Fruit fly (Drosophila melanogaster): Measurements from ENCODE around the gene ND-B14.5A.

The ND-B14.5A gene

DNA sequence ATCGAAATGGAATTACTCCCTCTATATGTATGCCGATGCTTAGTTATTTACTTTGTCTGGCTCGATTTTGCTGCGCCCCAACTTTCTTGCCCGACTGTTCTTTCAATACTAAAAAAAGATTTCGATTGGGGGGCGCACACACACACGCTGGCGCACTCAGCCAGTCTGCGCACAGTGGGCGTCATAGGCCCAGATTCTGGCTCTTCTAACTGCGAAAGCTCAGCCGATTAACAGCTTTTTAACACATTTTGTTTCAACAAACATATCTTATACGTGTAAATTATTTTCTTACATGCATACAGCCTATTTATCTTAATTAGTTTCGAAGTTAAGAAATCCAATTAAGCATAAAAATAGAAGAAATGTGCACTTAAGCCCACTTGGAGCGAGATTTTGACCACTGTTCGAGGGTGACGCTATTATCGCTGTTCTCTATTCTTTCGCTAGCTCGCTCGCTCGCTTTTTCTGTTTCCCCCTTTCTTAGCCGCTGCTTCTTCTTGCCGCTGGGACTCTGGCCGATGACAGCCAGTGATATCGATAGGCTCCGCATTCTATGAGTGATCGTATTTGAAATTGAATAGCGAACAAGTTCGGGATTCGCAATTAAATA lies 50.0 kb downstream of the ND-B14.5A start, which contains the start of gene Vinc (continued):
- TF ChIP-seq CG32772 (GFP tag; IDR thresholded peaks at IDR 0.05), result peak; percentile 78
- TF ChIP-seq H2.0 (GFP tag; IDR thresholded peaks at IDR 0.05), result peak; percentile 62
- peak; percentile 58 for TF ChIP-seq CHES-1-like (GFP tag; optimal IDR thresholded peaks at IDR 0.05)
- peak; percentile 86 for TF ChIP-seq Jarid2 (GFP tag; optimal IDR thresholded peaks at IDR 0.05)
- no peak for TF ChIP-seq usp (GFP tag; optimal IDR thresholded peaks at IDR 0.05)
- TF ChIP-seq CG17802 (tag; optimal IDR thresholded peaks at IDR 0.05), result peak; percentile 68
- peak; percentile 78 for TF ChIP-seq CG18476 (GFP tag; optimal IDR thresholded peaks at IDR 0.05)
- TF ChIP-seq HLHmδ (GFP tag; optimal IDR thresholded peaks at IDR 0.05), result no peak
- TF ChIP-seq CG34376 (GFP tag; optimal IDR thresholded peaks at IDR 0.05), result peak; percentile 96
- peak; percentile 85 for TF ChIP-seq CG6813 (GFP tag; optimal IDR thresholded peaks at IDR 0.05)
- peak; percentile 77 for TF ChIP-seq Ada2b (GFP tag; IDR thresholded peaks at IDR 0.05)
- 0 out of 3 replicates have a peak, but pooled peaks have one; percentile 40 for TF ChIP-seq jigr1 (GFP tag; IDR thresholded peaks at IDR 0.05)
- peak; percentile 80 for TF ChIP-seq CG6272 (GFP tag; IDR thresholded peaks at IDR 0.05)
- TF ChIP-seq Dip2 (GFP tag; IDR thresholded peaks at IDR 0.05), result no peak
- peak; percentile 66; the same call in 1 of the 2 replicates for TF ChIP-seq seq (GFP tag; IDR thresholded peaks at IDR 0.05)
- TF ChIP-seq dm (GFP tag; optimal IDR thresholded peaks at IDR 0.05), result peak; percentile 36
- TF ChIP-seq CG4617 (GFP tag; optimal IDR thresholded peaks at IDR 0.05; ENCODE audit: borderline replicate concordance), result peak; percentile 14
- peak; percentile 89 for TF ChIP-seq Dbx (GFP tag; IDR thresholded peaks at IDR 0.05)
- peak; percentile 86 for TF ChIP-seq CG15269 (tag; optimal IDR thresholded peaks at IDR 0.05)
- TF ChIP-seq CG31388 (GFP tag; optimal IDR thresholded peaks at IDR 0.05), result peak; percentile 51
- peak; percentile 69 for TF ChIP-seq Gug (GFP tag; IDR thresholded peaks at IDR 0.05)
- peak; percentile 59 for TF ChIP-seq CG9437 (GFP tag; optimal IDR thresholded peaks at IDR 0.05)
- no peak for TF ChIP-seq CG10321 (GFP tag; IDR thresholded peaks at IDR 0.05)
- TF ChIP-seq fd96Cb (tag; optimal IDR thresholded peaks at IDR 0.05), result peak; percentile 85
- TF ChIP-seq dpn (GFP tag; optimal IDR thresholded peaks at IDR 0.05), result peak; percentile 79 to 89
- peak; percentile 78 for TF ChIP-seq HLH3B (GFP tag; IDR thresholded peaks at IDR 0.05)
- peak; percentile 57 for TF ChIP-seq CG8290 (GFP tag; optimal IDR thresholded peaks at IDR 0.05)
- TF ChIP-seq CG8290 (tag; optimal IDR thresholded peaks at IDR 0.05), result no peak
- peak; percentile 64 for TF ChIP-seq sens-2 (GFP tag; IDR thresholded peaks at IDR 0.05)
- TF ChIP-seq CG18764 (GFP tag; optimal IDR thresholded peaks at IDR 0.05), result peak; percentile 78
- TF ChIP-seq CG15073 (GFP tag; optimal IDR thresholded peaks at IDR 0.05), result no peak
- TF ChIP-seq CG18599 (GFP tag; optimal IDR thresholded peaks at IDR 0.05), result peak; percentile 96
- peak; percentile 13 to 85 for TF ChIP-seq chif (GFP tag; optimal IDR thresholded peaks at IDR 0.05)
- peak; percentile 96 for TF ChIP-seq CG2678 (tag; optimal IDR thresholded peaks at IDR 0.05)
- TF ChIP-seq pb (GFP tag; optimal IDR thresholded peaks at IDR 0.05), result peak; percentile 83
- TF ChIP-seq nau (GFP tag; optimal IDR thresholded peaks at IDR 0.05), result no peak
- TF ChIP-seq inv (GFP tag; IDR thresholded peaks at IDR 0.05; ENCODE audit: partially characterized antibody), result no peak
- peak; percentile 57 for TF ChIP-seq Hsf (GFP tag; optimal IDR thresholded peaks at IDR 0.05)
- TF ChIP-seq p53 (GFP tag; optimal IDR thresholded peaks at IDR 0.05), result peak; percentile 72
- no peak for TF ChIP-seq Sox102F (GFP tag; optimal IDR thresholded peaks at IDR 0.05)
- no peak for TF ChIP-seq Sox100B (GFP tag; optimal IDR thresholded peaks at IDR 0.05)
- peak; percentile 75 for TF ChIP-seq croc (GFP tag; conservative IDR thresholded peaks at IDR 0.05)
- TF ChIP-seq CG32532 (GFP tag; IDR thresholded peaks at IDR 0.05), result peak; percentile 91
- peak; percentile 73 for TF ChIP-seq CG4854 (GFP tag; optimal IDR thresholded peaks at IDR 0.05)
- peak; percentile 96 for TF ChIP-seq lab (GFP tag; optimal IDR thresholded peaks at IDR 0.05)
- peak; percentile 85 for TF ChIP-seq pnt (GFP tag; optimal IDR thresholded peaks at IDR 0.05)
- TF ChIP-seq CG8478 (optimal IDR thresholded peaks at IDR 0.05), result no peak
- TF ChIP-seq Max (GFP tag; optimal IDR thresholded peaks at IDR 0.05), result peak; percentile 81
- no peak for TF ChIP-seq Elba2 (GFP tag; optimal IDR thresholded peaks at IDR 0.05)
- 0 out of 3 replicates have a peak, but pooled peaks have one; percentile 55 for TF ChIP-seq ase (GFP tag; IDR thresholded peaks at IDR 0.05)
- TF ChIP-seq Sin3A (optimal IDR thresholded peaks at IDR 0.05), result no peak
